Fruit fly (Drosophila melanogaster): ENCODE results near the gene CG18764.

Gene CG18764

dm6 chr3R:11617363-11617762, 9.3 kb upstream of the CG18764 start (continued):
- TF ChIP-seq Med (GFP tag) (peak; percentile 49), tna (GFP tag; IDR thresholded peaks at IDR 0.05; ENCODE audit: partially characterized antibody) (no peak), slbo (GFP tag; IDR thresholded peaks at IDR 0.05) (no peak), Hr3 (GFP tag; optimal IDR thresholded peaks at IDR 0.05) (no peak), nerfin-1 (tag; optimal IDR thresholded peaks at IDR 0.05) (peak; percentile 17), CG6765 (GFP tag; optimal IDR thresholded peaks at IDR 0.05) (no peak), disco-r (GFP tag; optimal IDR thresholded peaks at IDR 0.05) (no peak), tgo (GFP tag; IDR thresholded peaks at IDR 0.05) (no peak), CG12942 (GFP tag; optimal IDR thresholded peaks at IDR 0.05) (no peak), CG15514 (GFP tag; optimal IDR thresholded peaks at IDR 0.05) (no peak), CG5180 (GFP tag; optimal IDR thresholded peaks at IDR 0.05) (no peak), eyg (GFP tag; optimal IDR thresholded peaks at IDR 0.05) (no peak), CG17361 (GFP tag; IDR thresholded peaks at IDR 0.05) (0 out of 3 replicates have a peak, but pooled peaks have one; percentile 36), Sox102F (GFP tag; optimal IDR thresholded peaks at IDR 0.05) (peak; percentile 26), Rfx (GFP tag; IDR thresholded peaks at IDR 0.05) (no peak), zfh2 (GFP tag; optimal IDR thresholded peaks at IDR 0.05) (no peak), sr (GFP tag; IDR thresholded peaks at IDR 0.05) (no peak), Sry-β (GFP tag; optimal IDR thresholded peaks at IDR 0.05) (no peak), shn (GFP tag; optimal IDR thresholded peaks at IDR 0.05) (no peak), ro (GFP tag; IDR thresholded peaks at IDR 0.05) (no peak), ATbp (GFP tag; optimal IDR thresholded peaks at IDR 0.05) (peak; percentile 46), chn (GFP tag; optimal IDR thresholded peaks at IDR 0.05) (no peak), Ets65A (GFP tag) (no peak), prd (optimal IDR thresholded peaks at IDR 0.05) (no peak), prd (GFP tag; IDR thresholded peaks at IDR 0.05) (peak; percentile 7; the same call in 1 of the 3 replicates), CG12299 (tag; optimal IDR thresholded peaks at IDR 0.05) (no peak), unpg (GFP tag; optimal IDR thresholded peaks at IDR 0.05) (peak; percentile 58), bowl (GFP tag; IDR thresholded peaks at IDR 0.05) (no peak), Oli (tag; optimal IDR thresholded peaks at IDR 0.05) (peak; percentile 26), pfk (GFP tag; optimal IDR thresholded peaks at IDR 0.05) (no peak), Ets97D (GFP tag; optimal IDR thresholded peaks at IDR 0.05) (no peak), ham (GFP tag; IDR thresholded peaks at IDR 0.05) (no peak), CG3407 (GFP tag; optimal IDR thresholded peaks at IDR 0.05) (peak; percentile 41), gce (GFP tag; IDR thresholded peaks at IDR 0.05) (no peak), CG10431 (GFP tag; optimal IDR thresholded peaks at IDR 0.05) (peak; percentile 26), luna (GFP tag; optimal IDR thresholded peaks at IDR 0.05) (no peak), crol (GFP tag; IDR thresholded peaks at IDR 0.05) (no peak), CG18476 (GFP tag; optimal IDR thresholded peaks at IDR 0.05) (no peak), zf30C (GFP tag; optimal IDR thresholded peaks at IDR 0.05) (peak; percentile 77), wek (GFP tag; optimal IDR thresholded peaks at IDR 0.05) (no peak), kah (GFP tag; optimal IDR thresholded peaks at IDR 0.05) (no peak), CG17612 (GFP tag; IDR thresholded peaks at IDR 0.05) (no peak), CG11696 (GFP tag; IDR thresholded peaks at IDR 0.05) (no peak), crc (GFP tag; optimal IDR thresholded peaks at IDR 0.05) (no peak), CG15696 (tag; optimal IDR thresholded peaks at IDR 0.05) (peak; percentile 53), CG2120 (GFP tag; optimal IDR thresholded peaks at IDR 0.05) (no peak), fd96Cb (tag; optimal IDR thresholded peaks at IDR 0.05) (peak; percentile 46), CG4424 (GFP tag; optimal IDR thresholded peaks at IDR 0.05) (peak; percentile 56), pum (GFP tag; optimal IDR thresholded peaks at IDR 0.05) (peak; percentile 2), oc (tag; optimal IDR thresholded peaks at IDR 0.05) (peak; percentile 39), rib (GFP tag; IDR thresholded peaks at IDR 0.05) (no peak), CG11247 (GFP tag; IDR thresholded peaks at IDR 0.05) (no peak), chm (GFP tag; IDR thresholded peaks at IDR 0.05) (peak; percentile 13; the same call in 1 of the 2 replicates)
